Worm (Caenorhabditis elegans) whole organism, dauer: ENCODE measurements around the gene D2024.1.
"Not testable (repeated sequence)": the region's sequence is repeated elsewhere in the genome, so short reads cannot be mapped to it uniquely, and the experiment has no call there.

Source experiments
- unc-62 ChIP-seq: sonication (generic microtip); optimal IDR thresholded peaks from 2 replicates; lab custom pipeline; 2017; ENCODE audit warnings: missing biosample characterization, missing genetic modification reagents, missing genetic modification characterization

Gene D2024.1

DNA sequence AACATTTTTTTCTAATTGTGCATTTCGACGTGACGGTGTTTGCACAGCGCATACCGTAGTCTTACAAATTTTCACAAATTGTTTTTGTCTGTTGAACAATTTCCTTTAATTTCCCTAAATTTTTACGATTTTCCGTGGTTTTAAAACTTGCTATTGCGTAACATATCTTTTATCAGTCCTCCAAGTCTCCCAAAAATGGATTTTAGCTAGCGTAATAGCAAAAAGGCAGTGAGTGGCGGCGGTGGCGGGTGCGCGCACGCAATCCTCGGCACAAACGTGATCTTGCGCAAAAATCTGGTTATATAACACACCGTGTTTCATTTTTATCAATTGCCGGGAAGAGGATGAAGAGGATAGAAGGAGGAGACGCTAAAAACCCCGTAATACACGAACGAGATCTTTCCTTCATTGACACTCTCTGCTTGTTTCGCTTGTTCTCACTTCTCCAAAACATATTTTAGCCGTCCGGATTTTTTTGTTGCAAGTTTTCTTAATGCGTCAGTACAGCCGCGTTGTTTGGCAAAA is 11.0 kb upstream of the D2024.1 start:
- no peak for TF ChIP-seq unc-62 (GFP tag; lab: Kevin White, UChicago)

DNA sequence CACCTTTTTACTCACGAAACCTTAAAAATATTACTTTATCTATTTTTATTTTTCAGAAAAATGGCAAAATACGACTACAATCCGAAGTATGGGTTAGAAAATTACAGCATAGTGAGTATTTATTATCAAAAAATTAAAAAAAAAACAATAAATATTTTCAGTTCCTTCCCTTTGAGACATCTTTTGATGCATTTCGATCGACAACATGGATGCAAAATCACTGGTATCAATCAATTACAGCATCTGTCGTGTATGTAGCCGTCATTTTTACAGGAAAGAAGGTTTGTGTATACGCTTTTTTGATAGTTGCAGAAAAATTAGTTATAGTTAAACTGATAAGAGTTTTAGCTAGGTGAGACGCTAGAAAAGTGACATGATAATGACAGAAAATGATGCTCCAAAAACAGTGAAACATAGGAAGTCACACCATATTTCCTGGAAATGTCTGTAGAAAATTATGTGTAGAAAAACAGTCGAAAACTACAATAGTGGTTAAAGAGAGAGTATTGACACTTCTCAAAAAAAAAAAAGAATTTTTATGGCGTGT is 9.6 kb upstream of the D2024.1 start, which contains the start of gene elo-3:
Gene elo-3 (plus strand): TSS at position 51 of the 547 bp plus-strand sequence.
- no peak for TF ChIP-seq unc-62 (GFP tag; lab: Kevin White, UChicago)

ce11 chrIV:7240564-7240963 is 6.8 kb upstream of the D2024.1 start:
- no peak for TF ChIP-seq unc-62 (GFP tag; lab: Kevin White, UChicago)

DNA sequence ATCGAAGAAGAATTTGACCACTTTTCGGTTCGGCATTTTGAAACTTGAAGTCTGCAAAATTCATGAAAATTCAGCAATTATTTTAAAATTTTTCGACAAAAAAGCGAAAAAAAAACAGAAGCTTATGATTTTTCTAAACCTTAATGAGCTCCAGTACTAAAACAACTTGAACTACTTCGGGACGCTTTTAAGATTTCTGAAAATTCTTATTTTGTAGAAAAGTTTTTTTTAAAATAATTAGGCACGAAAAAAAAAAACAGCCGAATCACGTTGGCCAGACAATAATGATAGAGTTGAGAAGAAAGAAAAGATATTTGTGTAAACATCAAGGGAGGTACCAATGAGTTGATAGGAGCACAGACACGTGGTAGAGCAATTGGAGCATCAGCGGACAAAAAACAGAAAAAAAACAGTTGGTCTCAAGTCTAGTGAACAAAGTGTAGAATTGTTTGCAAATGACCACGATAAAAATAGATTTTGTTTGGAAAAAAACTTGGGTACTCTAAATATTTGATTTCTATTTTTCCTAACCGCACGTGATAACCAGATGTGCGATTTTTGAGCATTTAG is 5.0 kb upstream of the D2024.1 start, which contains the start of gene gstk-2:
Gene gstk-2 (minus strand): TSS at position 51 of the 570 bp plus-strand sequence.
- TF ChIP-seq unc-62 (GFP tag; lab: Kevin White, UChicago): no peak

ce11 chrIV:7243913-7244312 is 3.4 kb upstream of the D2024.1 start, which contains the start of gene afmd-1:
Gene afmd-1 (plus strand): TSS chrIV:7244228.
- TF ChIP-seq unc-62 (GFP tag; lab: Kevin White, UChicago): no peak

DNA sequence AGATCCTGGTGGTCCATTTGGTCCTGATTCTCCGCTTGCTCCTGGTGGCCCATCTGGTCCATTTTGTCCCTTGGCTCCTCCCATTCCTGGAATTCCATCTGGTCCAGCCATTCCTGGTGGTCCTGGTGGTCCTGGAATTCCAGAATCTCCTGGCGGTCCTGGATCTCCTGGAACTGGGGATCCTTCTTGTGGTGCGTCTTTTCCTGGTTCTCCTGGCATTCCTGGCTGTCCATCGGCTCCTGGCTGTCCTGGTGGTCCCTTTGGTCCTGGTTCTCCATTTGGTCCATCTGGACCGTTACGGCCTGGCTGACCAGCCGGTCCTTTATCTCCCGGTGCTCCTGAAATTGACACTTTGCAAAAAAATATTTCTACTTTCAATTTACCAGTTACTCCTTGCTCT is 1.8 kb upstream of the D2024.1 start:
- TF ChIP-seq unc-62 (GFP tag; lab: Kevin White, UChicago): no peak

DNA sequence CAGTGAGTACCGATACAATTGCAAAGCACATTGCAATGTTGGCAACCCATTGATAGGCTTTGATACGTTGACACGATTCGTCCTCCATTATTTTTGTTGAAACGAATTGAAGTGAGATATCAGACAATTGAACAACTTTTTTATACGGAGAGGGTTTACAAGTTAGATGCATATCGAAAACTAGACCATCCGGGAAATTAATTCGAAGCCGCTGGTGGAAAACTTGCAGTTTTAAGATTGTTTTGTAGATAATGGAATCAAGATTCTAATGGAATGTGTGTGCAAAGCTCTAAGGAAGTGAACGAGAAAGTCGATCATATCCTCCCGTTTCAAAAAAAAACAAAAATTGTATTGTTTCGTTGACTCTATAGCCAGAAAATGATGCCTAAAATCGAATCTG is 790 bp upstream of the D2024.1 start, which contains the start of gene col-114:
Gene col-114 (minus strand): TSS at position 101 of the 400 bp plus-strand sequence.
- no peak for TF ChIP-seq unc-62 (GFP tag; lab: Kevin White, UChicago)

- no peak for TF ChIP-seq unc-62 (GFP tag; lab: Kevin White, UChicago)
Observed at ce11 chrIV:7250158-7250557, 2.8 kb downstream of the D2024.1 start, which contains the start of gene D2024.18. Gene D2024.18 (plus strand): TSS chrIV:7250458.

DNA sequence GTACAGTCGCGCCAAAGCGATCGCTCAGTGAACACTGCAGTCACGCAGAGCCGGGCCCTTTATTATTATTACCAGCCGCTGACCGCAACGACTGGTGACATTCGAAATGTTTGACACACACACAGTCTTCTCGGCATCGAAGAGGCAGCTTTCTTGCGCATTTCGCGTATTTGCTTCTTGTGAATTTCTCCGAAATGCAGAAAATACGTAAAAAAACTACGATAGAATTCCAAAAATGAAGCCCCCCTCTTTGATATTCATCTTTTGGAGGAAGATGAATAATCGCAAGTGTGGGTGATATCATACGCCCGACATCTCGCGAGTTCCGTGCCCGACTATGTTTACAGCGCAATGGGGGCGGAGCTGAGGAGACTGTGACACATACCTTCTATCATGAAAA is 5.9 kb downstream of the D2024.1 start:
- TF ChIP-seq unc-62 (GFP tag; lab: Kevin White, UChicago): no peak

DNA sequence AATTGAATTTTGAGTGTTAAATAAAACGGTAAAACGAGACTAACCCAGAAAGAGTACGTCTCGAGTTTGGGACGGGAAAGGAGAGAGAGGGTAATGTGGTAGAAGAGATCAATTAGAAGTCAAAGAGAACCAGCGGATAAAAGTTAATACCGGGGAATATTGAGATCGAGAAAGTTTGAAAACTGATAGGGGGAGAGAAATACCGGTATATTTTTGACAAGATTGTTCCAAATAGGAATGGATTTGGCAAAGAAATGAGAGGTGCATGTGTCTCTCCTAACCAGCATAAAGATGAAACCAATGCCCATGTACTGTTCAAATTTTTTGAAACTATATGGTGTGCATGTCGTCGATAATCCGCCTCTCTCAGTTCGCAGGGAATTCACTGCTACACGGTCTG is 7.3 kb downstream of the D2024.1 start, which contains the start of gene C06E4.5:
Gene C06E4.5 (plus strand): TSS at position 301 of the 400 bp plus-strand sequence.
- not testable (repeated sequence) for TF ChIP-seq unc-62 (GFP tag; lab: Kevin White, UChicago)

- TF ChIP-seq unc-62 (GFP tag; lab: Kevin White, UChicago): no peak
Observed at ce11 chrIV:7258253-7258652, 10.9 kb downstream of the D2024.1 start, which contains the start of gene C06E4.6. Gene C06E4.6 (minus strand): TSS chrIV:7258303.

DNA sequence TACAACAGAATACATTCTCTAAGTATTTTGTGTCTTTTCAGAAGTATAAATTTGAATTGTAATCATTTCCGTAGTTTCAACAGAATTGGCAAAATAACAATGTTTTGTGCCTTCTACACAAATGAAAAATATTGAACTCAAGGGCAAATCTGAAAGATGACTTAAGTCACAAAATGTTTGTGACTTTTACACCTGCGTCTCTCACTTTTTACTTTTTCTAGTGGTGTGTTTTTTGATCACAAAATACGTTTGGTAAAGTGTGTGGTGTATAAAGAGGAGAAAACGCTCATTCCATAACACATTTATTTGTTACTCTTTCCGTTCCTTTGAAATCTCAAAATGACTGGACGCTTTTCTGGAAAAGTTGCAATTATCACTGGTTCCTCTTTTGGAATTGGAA is 13.2 kb downstream of the D2024.1 start, which contains the start of gene C06E4.3:
Gene C06E4.3 (plus strand): TSS at position 289 of the 400 bp plus-strand sequence.
- TF ChIP-seq unc-62 (GFP tag; lab: Kevin White, UChicago): no peak

DNA sequence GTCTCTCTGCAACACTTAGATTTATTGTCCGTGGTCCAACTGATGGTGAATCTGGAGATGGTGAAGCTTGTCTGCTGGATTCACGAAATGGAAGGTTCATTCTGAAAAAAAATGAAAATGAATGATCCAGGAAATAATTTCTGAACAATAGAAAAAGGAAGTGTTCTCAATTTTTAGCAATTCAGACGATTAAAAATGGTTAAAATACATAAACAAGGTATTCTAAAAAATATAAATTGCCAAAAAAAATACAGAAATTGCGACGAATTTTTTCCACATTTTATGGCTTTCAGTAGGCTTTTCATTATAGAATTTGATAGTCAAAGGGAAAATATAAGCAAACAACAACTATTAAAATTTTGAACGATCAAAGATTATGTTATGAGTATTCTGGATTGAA is 15.8 kb downstream of the D2024.1 start, which contains the start of gene glb-2:
Gene glb-2 (minus strand): TSS at position 101 of the 400 bp plus-strand sequence.
- no peak for TF ChIP-seq unc-62 (GFP tag; lab: Kevin White, UChicago)

ce11 chrIV:7274969-7275548 is 27.7 kb downstream of the D2024.1 start:
- no peak for TF ChIP-seq unc-62 (GFP tag; lab: Kevin White, UChicago)

DNA sequence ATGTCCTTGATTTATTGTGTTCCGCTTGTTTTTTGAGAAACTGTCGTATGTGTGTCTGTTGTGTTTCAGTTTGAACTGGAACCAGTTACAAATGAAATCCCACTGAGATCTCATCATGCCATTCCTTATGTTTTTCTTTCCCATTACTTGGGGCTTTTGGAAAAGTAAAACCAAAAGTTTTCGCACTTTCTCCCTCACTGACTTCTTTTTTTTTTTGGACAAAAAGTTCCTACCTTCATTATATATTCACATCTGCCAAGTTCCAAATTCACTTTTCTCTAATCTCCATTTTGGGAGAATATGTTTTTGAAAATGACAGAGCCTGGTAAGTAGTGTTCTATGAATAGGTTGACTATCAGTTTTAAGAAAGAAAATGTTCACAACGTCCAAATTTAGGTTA is 29.3 kb downstream of the D2024.1 start, which contains the start of gene C06E4.2:
Gene C06E4.2 (plus strand): TSS at position 301 of the 400 bp plus-strand sequence.
- no peak for TF ChIP-seq unc-62 (GFP tag; lab: Kevin White, UChicago)

ce11 chrIV:7282957-7283356 is 35.6 kb downstream of the D2024.1 start, which contains the start of gene C06E4.1:
Gene C06E4.1 (plus strand): TSS chrIV:7283257.
- no peak for TF ChIP-seq unc-62 (GFP tag; lab: Kevin White, UChicago)
